Worm (Caenorhabditis elegans) whole organism, young adult: Measurements from ENCODE around the gene F52F10.2.

ENCODE experiments used
- B0261.1 ChIP-seq: sonication (generic microtip); optimal IDR thresholded peaks from 2 replicates; lab custom pipeline; 2016; ENCODE audit warnings: mild to moderate bottlenecking, missing genetic modification characterization, moderate library complexity, missing compliant biosample characterization
- C06A6.2 ChIP-seq: fragments of 200-800 bp; sonication (Bioruptor generic); conservative IDR thresholded peaks from 2 replicates; pipeline ENCODE4 v1.3.6; 2022; ENCODE audit warnings: missing genetic modification characterization, missing compliant biosample characterization
- D2030.7 ChIP-seq: fragments of 200-800 bp; sonication (Bioruptor generic); IDR thresholded peaks from 2 replicates; pipeline ENCODE4 v1.3.6; 2022; ENCODE audit warnings: missing genetic modification reagents, missing genetic modification characterization, missing compliant biosample characterization
- F37B4.10 ChIP-seq: fragments of 200-800 bp; sonication (Bioruptor generic); IDR thresholded peaks from 2 replicates; pipeline ENCODE4 v1.3.6; 2022; ENCODE audit warnings: missing genetic modification characterization, missing compliant biosample characterization
- F49E8.2 ChIP-seq: sonication (generic microtip); optimal IDR thresholded peaks from 3 replicates; lab custom pipeline; 2017; ENCODE audit warnings: missing genetic modification characterization, mild to moderate bottlenecking, missing compliant biosample characterization, antibody characterized with exemption, moderate library complexity; ENCODE audit not compliant: insufficient read depth
- F52B5.7 ChIP-seq: sonication (generic microtip); optimal IDR thresholded peaks from 2 replicates; lab custom pipeline; 2016; ENCODE audit warnings: mild to moderate bottlenecking, missing genetic modification characterization, missing compliant biosample characterization
- F55B11.4 ChIP-seq: sonication (generic microtip); optimal IDR thresholded peaks from 2 replicates; lab custom pipeline; 2016; ENCODE audit warnings: missing compliant biosample characterization, missing genetic modification characterization, borderline replicate concordance; ENCODE audit not compliant: insufficient read depth
- F57C9.4 ChIP-seq: sonication (generic microtip); optimal IDR thresholded peaks from 2 replicates; lab custom pipeline; 2017; ENCODE audit warnings: mild to moderate bottlenecking, missing genetic modification characterization, missing compliant biosample characterization
- K12H6.12 ChIP-seq: fragments of 200-800 bp; sonication (Bioruptor generic); optimal IDR thresholded peaks from 2 replicates; lab custom pipeline; 2018; ENCODE audit warnings: mild to moderate bottlenecking, missing genetic modification characterization, missing compliant biosample characterization
- Y53G8AR.9 ChIP-seq: fragments of 200-800 bp; sonication (Bioruptor generic); conservative IDR thresholded peaks from 2 replicates; pipeline ENCODE4 v1.3.6; 2022; ENCODE audit warnings: missing genetic modification reagents, missing genetic modification characterization, missing compliant biosample characterization
- Y56A3A.18 ChIP-seq: fragments of 200-800 bp; sonication (Bioruptor generic); IDR thresholded peaks from 2 replicates; pipeline ENCODE4 v1.3.6; 2022; ENCODE audit warnings: missing genetic modification reagents, missing genetic modification characterization, missing compliant biosample characterization
- Y79H2A.3 ChIP-seq: fragments of 200-800 bp; sonication (Bioruptor generic); conservative IDR thresholded peaks from 2 replicates; pipeline ENCODE4 v1.3.6; 2022; ENCODE audit warnings: missing genetic modification reagents, missing genetic modification characterization, missing compliant biosample characterization
- cebp-2 ChIP-seq: fragments of 200-800 bp; sonication (Bioruptor generic); IDR thresholded peaks from 2 replicates; pipeline ENCODE4 v1.3.6; 2022; ENCODE audit warnings: missing genetic modification characterization, missing compliant biosample characterization
- ceh-27 ChIP-seq: fragments of 200-800 bp; sonication (Bioruptor generic); optimal IDR thresholded peaks from 2 replicates; lab custom pipeline; 2018; ENCODE audit warnings: mild to moderate bottlenecking, missing genetic modification characterization, moderate library complexity, missing compliant biosample characterization
- ceh-40 ChIP-seq: fragments of 200-800 bp; sonication (Bioruptor generic); IDR thresholded peaks from 2 replicates; pipeline ENCODE4 v1.3.6; 2022; ENCODE audit warnings: missing genetic modification characterization, missing compliant biosample characterization
- ceh-91 ChIP-seq: fragments of 200-800 bp; sonication (Bioruptor generic); IDR thresholded peaks from 2 replicates; pipeline ENCODE4 v1.3.6; 2022; ENCODE audit warnings: missing genetic modification reagents, missing genetic modification characterization, missing compliant biosample characterization
- chd-7 ChIP-seq: sonication (generic microtip); optimal IDR thresholded peaks from 2 replicates; lab custom pipeline; 2016; ENCODE audit warnings: mild to moderate bottlenecking, missing genetic modification characterization, moderate library complexity, missing compliant biosample characterization
- die-1 ChIP-seq: sonication (generic microtip); optimal IDR thresholded peaks from 2 replicates; lab custom pipeline; 2016; ENCODE audit warnings: missing genotype, mild to moderate bottlenecking, missing genetic modification characterization, missing compliant biosample characterization
- dox-1 ChIP-seq: fragments of 200-800 bp; sonication (Bioruptor generic); IDR thresholded peaks from 2 replicates; pipeline ENCODE4 v1.3.6; 2022; ENCODE audit warnings: missing genetic modification reagents, missing genetic modification characterization, missing compliant biosample characterization
- egl-44 ChIP-seq: fragments of 200-800 bp; sonication (Bioruptor generic); IDR thresholded peaks from 2 replicates; pipeline ENCODE4 v1.3.6; 2022; ENCODE audit warnings: missing genetic modification reagents, missing genetic modification characterization, missing compliant biosample characterization
- egrh-3 ChIP-seq: fragments of 200-800 bp; sonication (Bioruptor generic); IDR thresholded peaks from 2 replicates; pipeline ENCODE4 v1.3.6; 2022; ENCODE audit warnings: missing genetic modification reagents, missing genetic modification characterization, missing compliant biosample characterization
- ets-4 ChIP-seq: fragments of 200-800 bp; sonication (Bioruptor generic); optimal IDR thresholded peaks from 2 replicates; lab custom pipeline; 2018; ENCODE audit warnings: mild to moderate bottlenecking, missing genetic modification characterization, missing compliant biosample characterization
- fkh-3 ChIP-seq: sonication (generic microtip); optimal IDR thresholded peaks from 2 replicates; lab custom pipeline; 2016; ENCODE audit warnings: mild to moderate bottlenecking, missing genetic modification characterization, missing compliant biosample characterization
- hlh-12 ChIP-seq: sonication (generic microtip); optimal IDR thresholded peaks from 2 replicates; lab custom pipeline; 2016; ENCODE audit warnings: missing genetic modification characterization, missing compliant biosample characterization
- hmg-1.2 ChIP-seq: fragments of 200-800 bp; sonication (Bioruptor generic); IDR thresholded peaks from 2 replicates; pipeline ENCODE4 v1.3.6; 2022; ENCODE audit warnings: missing genetic modification reagents, missing genetic modification characterization, missing compliant biosample characterization
- hsf-1 ChIP-seq: fragments of 200-800 bp; sonication (Bioruptor generic); IDR thresholded peaks from 2 replicates; pipeline ENCODE4 v1.3.6; 2022; ENCODE audit warnings: missing genetic modification reagents, missing genetic modification characterization, missing compliant biosample characterization
- let-607 ChIP-seq, 2 experiments: fragments of 200-800 bp in 1 of 2; sonication (Bioruptor generic) in 1 of 2; sonication (generic microtip) in 1 of 2; optimal IDR thresholded peaks; 2 replicates each; lab custom pipeline; 2016 to 2018; ENCODE audit warnings: mild to moderate bottlenecking in 2 of 2, missing compliant biosample characterization in 2 of 2, missing genetic modification characterization in 2 of 2, moderate library complexity in 2 of 2, missing genotype in 1 of 2
- madf-10 ChIP-seq: sonication (generic microtip); optimal IDR thresholded peaks from 2 replicates; lab custom pipeline; 2016; ENCODE audit warnings: mild to moderate bottlenecking, missing genetic modification characterization, missing compliant biosample characterization
- mcd-1 ChIP-seq: fragments of 200-800 bp; sonication (Bioruptor generic); IDR thresholded peaks from 2 replicates; pipeline ENCODE4 v1.3.6; 2022; ENCODE audit warnings: missing genetic modification reagents, missing genetic modification characterization, missing compliant biosample characterization
- nfya-2 ChIP-seq: fragments of 200-800 bp; sonication (Bioruptor generic); IDR thresholded peaks from 2 replicates; pipeline ENCODE4 v1.3.6; 2022; ENCODE audit warnings: missing genetic modification reagents, missing genetic modification characterization, missing compliant biosample characterization
- nhr-179 ChIP-seq: sonication (generic microtip); optimal IDR thresholded peaks from 2 replicates; lab custom pipeline; 2016; ENCODE audit warnings: mild to moderate bottlenecking, missing genetic modification characterization, missing compliant biosample characterization
- nhr-80 ChIP-seq: sonication (generic microtip); optimal IDR thresholded peaks from 2 replicates; lab custom pipeline; 2016; ENCODE audit warnings: missing genetic modification characterization, missing compliant biosample characterization
- snpc-4 ChIP-seq, 5 experiments: fragments of 150-350 bp in 1 of 5; sonication (generic microtip) in 4 of 5; optimal IDR thresholded peaks; 2 replicates each; lab custom pipeline; 2014 to 2018; ENCODE audit warnings: missing genetic modification characterization in 5 of 5, missing biosample characterization in 3 of 5, antibody characterized with exemption in 2 of 5, mild to moderate bottlenecking in 2 of 5, missing compliant biosample characterization in 2 of 5, missing genotype in 2 of 5, moderate library complexity in 2 of 5, missing genetic modification reagents in 1 of 5
- sptf-2 ChIP-seq: fragments of 200-800 bp; sonication (Bioruptor generic); optimal IDR thresholded peaks from 2 replicates; lab custom pipeline; 2018; ENCODE audit warnings: mild to moderate bottlenecking, missing genetic modification characterization, missing compliant biosample characterization
- unc-62 ChIP-seq: fragments of 150-350 bp; optimal IDR thresholded peaks from 2 replicates; lab custom pipeline; 2014; ENCODE audit warnings: missing biosample characterization, missing genetic modification reagents, missing genetic modification characterization
- xnd-1 ChIP-seq: sonication (generic microtip); optimal IDR thresholded peaks from 2 replicates; lab custom pipeline; 2016; ENCODE audit warnings: missing genotype, missing genetic modification reagents, missing genetic modification characterization, missing compliant biosample characterization
- zfh-2 ChIP-seq: fragments of 200-800 bp; sonication (Bioruptor generic); conservative IDR thresholded peaks from 2 replicates; pipeline ENCODE4 v1.3.6; 2022; ENCODE audit warnings: missing genetic modification reagents, missing genetic modification characterization, missing compliant biosample characterization
- ztf-25 ChIP-seq: fragments of 200-800 bp; sonication (Bioruptor generic); IDR thresholded peaks from 2 replicates; pipeline ENCODE4 v1.3.6; 2022; ENCODE audit warnings: missing genetic modification reagents, missing genetic modification characterization, missing compliant biosample characterization
- ztf-26 ChIP-seq: sonication (generic microtip); optimal IDR thresholded peaks from 2 replicates; lab custom pipeline; 2017; ENCODE audit warnings: missing genetic modification characterization, missing compliant biosample characterization
- ztf-3 ChIP-seq: fragments of 200-800 bp; sonication (Bioruptor generic); optimal IDR thresholded peaks from 2 replicates; lab custom pipeline; 2018; ENCODE audit warnings: mild to moderate bottlenecking, missing genetic modification characterization, missing compliant biosample characterization
- ztf-6 ChIP-seq: fragments of 200-800 bp; sonication (Bioruptor generic); IDR thresholded peaks from 2 replicates; pipeline ENCODE4 v1.3.6; 2022; ENCODE audit warnings: missing genetic modification reagents, missing genetic modification characterization, missing compliant biosample characterization

Gene F52F10.2

ce11 chrV:1575493-1576084 lies 27.6 kb downstream of the F52F10.2 start:
- TF ChIP-seq ztf-26 (tag; lab: Kevin White, UChicago) = no peak
- TF ChIP-seq ceh-27 (GFP tag; lab: Kevin White, UChicago) = no peak
- TF ChIP-seq hsf-1 (GFP tag; lab: Robert Waterston, UW) = no peak
- TF ChIP-seq F49E8.2 (tag; lab: Kevin White, UChicago) = no peak
- no peak for TF ChIP-seq hlh-12 (tag; lab: Kevin White, UChicago)
- no peak for TF ChIP-seq egl-44 (GFP tag; lab: Robert Waterston, UW)
- no peak for TF ChIP-seq ceh-40 (GFP tag; lab: Robert Waterston, UW)
- TF ChIP-seq Y56A3A.18 = no peak
- no peak for TF ChIP-seq egrh-3 (GFP tag; lab: Robert Waterston, UW)
- TF ChIP-seq nfya-2 (GFP tag; lab: Robert Waterston, UW) = no peak
- no peak for TF ChIP-seq B0261.1 (tag; lab: Kevin White, UChicago)
- TF ChIP-seq chd-7 (tag; lab: Kevin White, UChicago) = no peak
- no peak for TF ChIP-seq D2030.7 (GFP tag; lab: Robert Waterston, UW)
- TF ChIP-seq F55B11.4 = no peak
- TF ChIP-seq unc-62 (GFP tag; lab: Kevin White, UChicago) = no peak
- TF ChIP-seq Y79H2A.3 (GFP tag; lab: Robert Waterston, UW) = no peak
- no peak for TF ChIP-seq xnd-1 (tag; lab: Kevin White, UChicago)

ce11 chrV:1577092-1577709 lies 29.3 kb downstream of the F52F10.2 start:
- TF ChIP-seq F57C9.4 (tag; lab: Kevin White, UChicago) = no peak
- 0 out of 2 replicates have a peak, but pooled peaks have one; percentile 26 for TF ChIP-seq zfh-2 (GFP tag; lab: Robert Waterston, UW)

ce11 chrV:1578572-1579230 lies 30.8 kb downstream of the F52F10.2 start:
- no peak for TF ChIP-seq C06A6.2 (GFP tag; lab: Robert Waterston, UW)
- no peak for TF ChIP-seq mcd-1 (GFP tag; lab: Robert Waterston, UW)
- no peak for TF ChIP-seq ets-4 (GFP tag; lab: Kevin White, UChicago)
- TF ChIP-seq let-607 (tag; optimal IDR thresholded peaks at IDR 0.05; lab: Kevin White, UChicago) = no peak
- TF ChIP-seq ceh-91 (GFP tag; lab: Robert Waterston, UW) = no peak
- no peak for TF ChIP-seq hsf-1 (GFP tag; lab: Robert Waterston, UW)
- TF ChIP-seq nhr-80 = no peak
- TF ChIP-seq Y53G8AR.9 = no peak
- TF ChIP-seq dox-1 = no peak
- no peak for TF ChIP-seq K12H6.12 (tag; lab: Kevin White, UChicago)
- no peak for TF ChIP-seq B0261.1 (tag; lab: Kevin White, UChicago)
- TF ChIP-seq unc-62 (GFP tag; lab: Kevin White, UChicago) = no peak
- TF ChIP-seq ztf-6 (GFP tag; lab: Robert Waterston, UW) = no peak
- no peak for TF ChIP-seq madf-10 (tag; lab: Kevin White, UChicago)

ce11 chrV:1579790-1580189 lies 31.8 kb downstream of the F52F10.2 start:
- TF ChIP-seq F52B5.7 (tag; lab: Kevin White, UChicago) = no peak
- no peak for TF ChIP-seq nhr-179 (tag; lab: Kevin White, UChicago)
- TF ChIP-seq snpc-4 (GFP tag; optimal IDR thresholded peaks at IDR 0.05; lab: Kevin White, UChicago) = no peak
- TF ChIP-seq snpc-4 (tag; optimal IDR thresholded peaks at IDR 0.05; lab: Kevin White, UChicago) = no peak
- no peak for TF ChIP-seq K12H6.12 (tag; lab: Kevin White, UChicago)
- no peak for TF ChIP-seq Y53G8AR.9
- TF ChIP-seq ztf-3 (GFP tag; lab: Kevin White, UChicago) = no peak
- no peak for TF ChIP-seq hmg-1.2 (GFP tag; lab: Robert Waterston, UW)
- TF ChIP-seq cebp-2 = no peak
- no peak for TF ChIP-seq fkh-3 (tag; lab: Kevin White, UChicago)
- TF ChIP-seq die-1 (tag; lab: Kevin White, UChicago) = no peak
- no peak for TF ChIP-seq F37B4.10 (GFP tag; lab: Robert Waterston, UW)
- TF ChIP-seq sptf-2 (GFP tag; lab: Kevin White, UChicago) = no peak
- TF ChIP-seq ztf-25 = no peak
